Worm (Caenorhabditis elegans): ENCODE data around the gene F59C12.3.

Gene F59C12.3

DNA sequence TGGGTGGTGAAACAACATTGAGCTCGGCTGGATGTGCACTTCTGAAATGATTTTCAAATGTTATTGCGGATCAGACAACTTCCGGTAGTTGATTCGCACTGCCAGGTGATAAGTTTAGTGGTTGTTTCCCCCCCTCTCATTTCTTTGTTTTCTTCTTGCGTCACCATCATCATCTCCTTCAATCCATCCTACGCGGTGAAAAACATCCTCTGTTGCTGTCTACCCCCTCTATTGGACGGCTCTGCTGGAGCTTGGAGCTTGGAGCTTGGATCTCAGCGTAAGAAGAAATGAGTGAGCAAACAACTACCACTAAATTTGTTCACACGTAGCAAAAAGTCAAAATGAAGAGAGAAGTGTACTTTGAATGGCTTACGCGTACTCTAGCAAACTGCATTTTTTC, 32.4 kb upstream of the F59C12.3 start:
- TF ChIP-seq F13H6.1 (tag; optimal IDR thresholded peaks at IDR 0.05) (no peak), ztf-11 (tag; optimal IDR thresholded peaks at IDR 0.05) (no peak), ztf-4 (tag; optimal IDR thresholded peaks at IDR 0.05) (no peak), nhr-21 (tag; optimal IDR thresholded peaks at IDR 0.05) (no peak), nhr-12 (tag; optimal IDR thresholded peaks at IDR 0.05) (no peak), zag-1 (tag; optimal IDR thresholded peaks at IDR 0.05) (no peak), ceh-82 (tag; optimal IDR thresholded peaks at IDR 0.05) (no peak), dmd-4 (tag; optimal IDR thresholded peaks at IDR 0.05) (no peak), lin-13 (GFP tag; optimal IDR thresholded peaks at IDR 0.05) (no peak)

DNA sequence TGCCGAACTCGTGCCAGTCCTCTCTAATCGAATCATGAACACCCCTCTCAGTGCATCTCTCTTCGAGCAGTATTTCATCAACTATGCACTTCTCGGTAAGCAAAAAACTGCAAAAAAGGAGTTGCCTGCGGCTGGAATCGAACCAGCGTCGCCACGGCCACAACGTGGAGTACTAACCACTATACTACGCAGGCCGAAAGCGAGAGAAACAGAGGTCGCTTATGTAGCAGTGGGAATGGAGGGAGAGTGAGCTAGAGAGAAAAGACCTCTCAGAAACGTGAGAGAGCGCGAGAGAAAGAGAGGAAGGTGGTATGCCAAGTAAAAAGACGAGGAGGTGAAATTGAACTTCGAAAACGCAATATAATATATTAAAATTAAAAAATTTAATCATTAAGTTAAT, 25.4 kb upstream of the F59C12.3 start:
- no peak for TF ChIP-seq ceh-82 (tag; optimal IDR thresholded peaks at IDR 0.05)
- TF ChIP-seq nhr-237 (tag; optimal IDR thresholded peaks at IDR 0.05), result no peak
- peak; percentile 75 for TF ChIP-seq nhr-21 (tag; optimal IDR thresholded peaks at IDR 0.05)
- TF ChIP-seq nhr-12 (tag; optimal IDR thresholded peaks at IDR 0.05), result no peak
- peak; percentile 92 for TF ChIP-seq nhr-129 (tag; optimal IDR thresholded peaks at IDR 0.05)
- peak; percentile 68 for TF ChIP-seq gmeb-1 (tag; optimal IDR thresholded peaks at IDR 0.05)
- TF ChIP-seq lin-39 (tag; optimal IDR thresholded peaks at IDR 0.05), result no peak
- TF ChIP-seq lin-11 (tag; optimal IDR thresholded peaks at IDR 0.05), result peak; percentile 54
- peak; percentile 65 for TF ChIP-seq nhr-6 (tag; optimal IDR thresholded peaks at IDR 0.05)
- TF ChIP-seq blmp-1 (tag; optimal IDR thresholded peaks at IDR 0.05; ENCODE audit: insufficient read depth), result peak; percentile 13
- no peak for TF ChIP-seq ztf-11 (tag; optimal IDR thresholded peaks at IDR 0.05)
- peak; percentile 51 for TF ChIP-seq lin-13 (GFP tag; optimal IDR thresholded peaks at IDR 0.05)
- no peak for TF ChIP-seq peb-1 (tag; optimal IDR thresholded peaks at IDR 0.05)
- peak in 1 of 2 experiments; percentile 61 for TF ChIP-seq mdl-1 (tag; optimal IDR thresholded peaks at IDR 0.05)
- TF ChIP-seq zag-1 (tag; optimal IDR thresholded peaks at IDR 0.05), result peak; percentile 64
- TF ChIP-seq elt-3 (tag; optimal IDR thresholded peaks at IDR 0.05), result no peak
- TF ChIP-seq aly-2 (tag; optimal IDR thresholded peaks at IDR 0.05), result no peak
- TF ChIP-seq R02D3.7 (tag; optimal IDR thresholded peaks at IDR 0.05), result no peak
- TF ChIP-seq dmd-4 (tag; optimal IDR thresholded peaks at IDR 0.05), result no peak
- TF ChIP-seq ama-1 (optimal IDR thresholded peaks at IDR 0.05), result no peak
- peak; percentile 92 for TF ChIP-seq unc-55 (GFP tag; optimal IDR thresholded peaks at IDR 0.05)
- no peak for TF ChIP-seq alr-1 (tag; optimal IDR thresholded peaks at IDR 0.05)
- TF ChIP-seq ZK546.5 (tag; optimal IDR thresholded peaks at IDR 0.05), result no peak
- TF ChIP-seq mab-5 (tag; optimal IDR thresholded peaks at IDR 0.05), result peak; percentile 61
- peak; percentile 52 for TF ChIP-seq Y55F3AM.14 (GFP tag; optimal IDR thresholded peaks at IDR 0.05)
- TF ChIP-seq lsy-2 (tag; optimal IDR thresholded peaks at IDR 0.05), result peak; percentile 65 to 69
- TF ChIP-seq sem-4 (tag; optimal IDR thresholded peaks at IDR 0.05), result peak; percentile 7
- no peak for TF ChIP-seq skn-1 (tag; optimal IDR thresholded peaks at IDR 0.05)
- TF ChIP-seq fos-1 (tag; optimal IDR thresholded peaks at IDR 0.05), result peak; percentile 82
- TF ChIP-seq mbf-1 (tag; optimal IDR thresholded peaks at IDR 0.05), result no peak
- no peak for TF ChIP-seq unc-62 (GFP tag; optimal IDR thresholded peaks at IDR 0.05)
- no peak for TF ChIP-seq unc-39 (tag; optimal IDR thresholded peaks at IDR 0.05)
- peak; percentile 79 for TF ChIP-seq egl-27 (tag; optimal IDR thresholded peaks at IDR 0.05)
- TF ChIP-seq nhr-23 (tag; optimal IDR thresholded peaks at IDR 0.05), result no peak
- peak; percentile 78 for TF ChIP-seq F13H6.1 (tag; optimal IDR thresholded peaks at IDR 0.05)
- TF ChIP-seq sma-9 (GFP tag; optimal IDR thresholded peaks at IDR 0.05), result peak; percentile 78
- no peak for TF ChIP-seq sma-9 (tag; optimal IDR thresholded peaks at IDR 0.05)
- TF ChIP-seq C34F6.9 (tag; optimal IDR thresholded peaks at IDR 0.05), result peak; percentile 76
- TF ChIP-seq ztf-4 (tag; optimal IDR thresholded peaks at IDR 0.05), result peak; percentile 30
- TF ChIP-seq nhr-25 (tag; optimal IDR thresholded peaks at IDR 0.05), result peak; percentile 35
- no peak for TF ChIP-seq nhr-77 (tag; optimal IDR thresholded peaks at IDR 0.05)
- no peak for TF ChIP-seq ceh-16 (tag; optimal IDR thresholded peaks at IDR 0.05)
- no peak for TF ChIP-seq nhr-11 (tag; optimal IDR thresholded peaks at IDR 0.05)
- no peak for TF ChIP-seq elt-1 (tag; optimal IDR thresholded peaks at IDR 0.05)
- TF ChIP-seq ztf-1 (GFP tag; conservative IDR thresholded peaks at IDR 0.05), result no peak
- peak; percentile 79 for TF ChIP-seq sma-3 (GFP tag; optimal IDR thresholded peaks at IDR 0.05)
- TF ChIP-seq nhr-10 (tag; optimal IDR thresholded peaks at IDR 0.05), result no peak
- TF ChIP-seq snpc-4 (tag; optimal IDR thresholded peaks at IDR 0.05), result peak; percentile 71
- TF ChIP-seq crh-2 (tag; optimal IDR thresholded peaks at IDR 0.05), result peak; percentile 91

All from whole organism, L2 larva.